Worm (Caenorhabditis elegans) whole organism, dauer: ENCODE results near the gene cest-7.

Experiments
- unc-62 ChIP-seq: sonication (generic microtip); optimal IDR thresholded peaks from 2 replicates; lab custom pipeline; 2017; ENCODE audit warnings: missing biosample characterization, missing genetic modification reagents, missing genetic modification characterization

Gene cest-7

ce11 chrX:12260381-12260931 lies 30.7 kb downstream of the cest-7 start, which contains the start of gene E01G6.1:
Gene E01G6.1 (plus strand): TSS chrX:12260881.
- no peak for TF ChIP-seq unc-62 (GFP tag; lab: Kevin White, UChicago)

ce11 chrX:12270841-12271240 lies 41.1 kb downstream of the cest-7 start, which contains the start of gene otpl-8:
Gene otpl-8 (minus strand): TSS chrX:12270941.
- TF ChIP-seq unc-62 (GFP tag; lab: Kevin White, UChicago) = no peak

ce11 chrX:12273870-12274269 lies 44.1 kb downstream of the cest-7 start, which contains the start of gene H19J13.2:
Gene H19J13.2 (minus strand): TSS chrX:12273970.
- TF ChIP-seq unc-62 (GFP tag; lab: Kevin White, UChicago) = no peak

- no peak for TF ChIP-seq unc-62 (GFP tag; lab: Kevin White, UChicago)
Observed at ce11 chrX:12275577-12275976, 45.8 kb downstream of the cest-7 start, which contains the start of gene C04B4.6. Gene C04B4.6 (minus strand): TSS chrX:12275677.

ce11 chrX:12280477-12280876 lies 50.7 kb downstream of the cest-7 start, which contains the start of gene C04B4.1:
Gene C04B4.1 (plus strand): TSS chrX:12280777.
- TF ChIP-seq unc-62 (GFP tag; lab: Kevin White, UChicago) = no peak
